Fruit fly (Drosophila melanogaster): ENCODE measurements around the gene DZIP1.

DNA sequence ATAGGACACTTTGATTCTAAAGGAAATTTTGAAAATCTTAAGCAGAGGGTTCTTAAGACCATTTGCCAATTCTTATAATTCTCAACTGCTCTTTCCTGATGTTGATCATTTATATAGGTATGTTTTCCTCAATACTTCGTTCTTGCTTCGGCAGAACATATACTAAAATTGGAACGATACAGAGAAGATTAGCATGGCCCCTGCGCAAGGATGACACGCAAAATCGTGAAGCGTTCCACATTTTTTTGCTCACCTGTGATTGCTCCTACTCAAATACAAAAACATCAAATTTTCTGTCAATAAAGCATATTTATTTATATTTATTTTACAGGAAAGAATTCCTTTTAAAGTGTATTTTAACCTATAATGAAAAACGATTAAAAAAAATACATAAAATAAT, 41.5 kb downstream of the DZIP1 start:
- TF ChIP-seq EcR (GFP tag; optimal IDR thresholded peaks at IDR 0.05) (no peak), pan (optimal IDR thresholded peaks at IDR 0.05) (no peak)

Measured in whole organism.